Fruit fly (Drosophila melanogaster): Measurements from ENCODE around the gene CG44215.

Gene CG44215

dm6 chr3R:14108158-14108921 lies 45.9 kb downstream of the CG44215 start, which contains the start of gene CG12402 (continued):
- TF ChIP-seq pb (GFP tag; optimal IDR thresholded peaks at IDR 0.05) (peak; percentile 65), chinmo (GFP tag; IDR thresholded peaks at IDR 0.05; ENCODE audit: partially characterized antibody) (peak; percentile 100), chm (GFP tag; IDR thresholded peaks at IDR 0.05) (peak; percentile 90), CG13123 (GFP tag; optimal IDR thresholded peaks at IDR 0.05) (peak; percentile 38), amos (GFP tag; IDR thresholded peaks at IDR 0.05; ENCODE audit: partially characterized antibody) (no peak; the same call in 1 of the 2 replicates), Drgx (GFP tag; IDR thresholded peaks at IDR 0.05) (peak; percentile 61), CG7271 (tag; optimal IDR thresholded peaks at IDR 0.05) (peak; percentile 19), en (GFP tag; optimal IDR thresholded peaks at IDR 0.05) (peak; percentile 26), unpg (GFP tag; optimal IDR thresholded peaks at IDR 0.05) (peak; percentile 90), Myb (GFP tag; optimal IDR thresholded peaks at IDR 0.05) (peak; percentile 24), CG13296 (GFP tag; optimal IDR thresholded peaks at IDR 0.05) (peak; percentile 86), CG8478 (optimal IDR thresholded peaks at IDR 0.05) (no peak), zen (tag; optimal IDR thresholded peaks at IDR 0.05) (peak; percentile 51), fu2 (GFP tag; optimal IDR thresholded peaks at IDR 0.05) (no peak), Med (GFP tag) (peak; percentile 94), nau (GFP tag; optimal IDR thresholded peaks at IDR 0.05) (peak; percentile 76), sc (optimal IDR thresholded peaks at IDR 0.05) (no peak), sc (GFP tag; optimal IDR thresholded peaks at IDR 0.05) (peak; percentile 68), disco-r (GFP tag; optimal IDR thresholded peaks at IDR 0.05) (peak; percentile 20), Mes4 (GFP tag; optimal IDR thresholded peaks at IDR 0.05) (peak; percentile 56), salm (tag; optimal IDR thresholded peaks at IDR 0.05) (peak; percentile 63), CG6813 (GFP tag; optimal IDR thresholded peaks at IDR 0.05) (peak; percentile 86), Atf6 (GFP tag; IDR thresholded peaks at IDR 0.05) (peak; percentile 77), CG9817 (tag; optimal IDR thresholded peaks at IDR 0.05) (peak; percentile 65), CG6254 (GFP tag; optimal IDR thresholded peaks at IDR 0.05) (peak; percentile 84), Gsc (GFP tag; IDR thresholded peaks at IDR 0.05) (no peak), CG6272 (GFP tag; IDR thresholded peaks at IDR 0.05) (peak; percentile 72), CG9215 (GFP tag; IDR thresholded peaks at IDR 0.05) (peak; percentile 33; the same call in 1 of the 2 replicates), CG8388 (GFP tag; optimal IDR thresholded peaks at IDR 0.05) (peak; percentile 83), CG4282 (GFP tag; optimal IDR thresholded peaks at IDR 0.05) (no peak), CG1602 (GFP tag; optimal IDR thresholded peaks at IDR 0.05) (peak; percentile 80), Oli (tag; optimal IDR thresholded peaks at IDR 0.05) (peak; percentile 88), Mad (GFP tag; optimal IDR thresholded peaks at IDR 0.05) (peak; percentile 74), fd96Cb (tag; optimal IDR thresholded peaks at IDR 0.05) (peak; percentile 86), pros (GFP tag; optimal IDR thresholded peaks at IDR 0.05) (peak; percentile 96), CG34376 (GFP tag; optimal IDR thresholded peaks at IDR 0.05) (peak; percentile 71), CG18011 (GFP tag; optimal IDR thresholded peaks at IDR 0.05) (peak; percentile 54), CG12391 (tag; optimal IDR thresholded peaks at IDR 0.05) (peak; percentile 90), CG17361 (GFP tag; IDR thresholded peaks at IDR 0.05) (peak; percentile 89), org-1 (GFP tag; optimal IDR thresholded peaks at IDR 0.05) (peak; percentile 68), Hr51 (GFP tag; optimal IDR thresholded peaks at IDR 0.05) (peak; percentile 69 to 94), CG1603 (tag; optimal IDR thresholded peaks at IDR 0.05) (peak; percentile 79), CG12659 (GFP tag; optimal IDR thresholded peaks at IDR 0.05) (peak; percentile 79), CTCF (GFP tag; optimal IDR thresholded peaks at IDR 0.05) (peak; percentile 32), insv (GFP tag; optimal IDR thresholded peaks at IDR 0.05) (peak in 1 of 2 experiments; percentile 40), HHEX (GFP tag; optimal IDR thresholded peaks at IDR 0.05) (peak; percentile 83), wdn (GFP tag; IDR thresholded peaks at IDR 0.05) (peak; percentile 57; the same call in 1 of the 2 replicates), CG6854 (GFP tag; optimal IDR thresholded peaks at IDR 0.05) (peak; percentile 68), da (GFP tag; optimal IDR thresholded peaks at IDR 0.05) (peak; percentile 45)

All from whole organism, embryonic.